Worm (Caenorhabditis elegans): ENCODE measurements around the gene asna-1.

- TF ChIP-seq snpc-4 (tag; optimal IDR thresholded peaks at IDR 0.05) (no peak), mes-2 (tag; optimal IDR thresholded peaks at IDR 0.05; ENCODE audit: poor library complexity, severe bottlenecking) (no peak), ztf-11 (tag; optimal IDR thresholded peaks at IDR 0.05) (no peak), jun-1 (tag; optimal IDR thresholded peaks at IDR 0.05) (no peak), ceh-82 (tag; optimal IDR thresholded peaks at IDR 0.05) (no peak), egl-27 (tag; optimal IDR thresholded peaks at IDR 0.05) (no peak), zag-1 (tag; optimal IDR thresholded peaks at IDR 0.05) (no peak)
Measured at ce11 chrIII:8849507-8849906, 45.4 kb upstream of the asna-1 start, which contains the start of gene F44E2.8.

Measured in whole organism, L4 larva.